Worm (Caenorhabditis elegans) whole organism, L4/young adult: ENCODE results near the gene Y39G8B.7.

Experiments used
- dao-5 ChIP-seq: sonication (generic microtip); optimal IDR thresholded peaks from 2 replicates; lab custom pipeline; 2016; ENCODE audit warnings: missing genotype, missing genetic modification characterization, moderate library complexity, missing compliant biosample characterization
- him-1 ChIP-seq: sonication (generic microtip); optimal IDR thresholded peaks from 2 replicates; lab custom pipeline; 2016; ENCODE audit warnings: missing genotype, missing genetic modification reagents, missing genetic modification characterization, missing compliant biosample characterization

- no peak for TF ChIP-seq him-1 (tag; lab: Kevin White, UChicago)
- TF ChIP-seq dao-5 (tag; lab: Kevin White, UChicago), result no peak
Observed at ce11 chrII:14010656-14011376, 16.0 kb upstream of the Y39G8B.7 start, which contains the start of gene F01D5.8.
